Worm (Caenorhabditis elegans) whole organism, late embryonic: ENCODE data around the gene ulp-2.

ENCODE experiments used
- F13H6.1 ChIP-seq: sonication (generic microtip); optimal IDR thresholded peaks from 2 replicates; lab custom pipeline; 2016; ENCODE audit warnings: missing genetic modification characterization, missing compliant biosample characterization
- K09A11.1 ChIP-seq: sonication (generic microtip); optimal IDR thresholded peaks from 2 replicates; lab custom pipeline; 2017; ENCODE audit warnings: antibody characterized with exemption, mild to moderate bottlenecking, missing genetic modification characterization, missing compliant biosample characterization; ENCODE audit not compliant: insufficient read depth
- T23F11.4 ChIP-seq: fragments of 200-800 bp; sonication (Bioruptor generic); optimal IDR thresholded peaks from 2 replicates; lab custom pipeline; 2018; ENCODE audit warnings: mild to moderate bottlenecking, missing genetic modification characterization, missing compliant biosample characterization
- ceh-18 ChIP-seq: sonication (generic microtip); optimal IDR thresholded peaks from 2 replicates; lab custom pipeline; 2016; ENCODE audit warnings: missing genetic modification characterization, missing compliant biosample characterization
- ceh-19 ChIP-seq: fragments of 200-800 bp; sonication (Bioruptor generic); optimal IDR thresholded peaks from 2 replicates; lab custom pipeline; 2018; ENCODE audit warnings: mild to moderate bottlenecking, missing genetic modification characterization, missing compliant biosample characterization
- ceh-2 ChIP-seq: sonication (generic microtip); optimal IDR thresholded peaks from 2 replicates; lab custom pipeline; 2016; ENCODE audit warnings: missing genotype, missing genetic modification characterization, missing compliant biosample characterization
- ceh-22 ChIP-seq: sonication (generic microtip); optimal IDR thresholded peaks from 2 replicates; lab custom pipeline; 2017; ENCODE audit warnings: missing biosample characterization, missing genetic modification characterization
- ceh-24 ChIP-seq: sonication (generic microtip); optimal IDR thresholded peaks from 2 replicates; lab custom pipeline; 2016; ENCODE audit warnings: mild to moderate bottlenecking, missing genetic modification characterization, missing compliant biosample characterization
- ceh-30 ChIP-seq: fragments of 150-350 bp; optimal IDR thresholded peaks from 2 replicates; lab custom pipeline; 2014; ENCODE audit warnings: missing biosample characterization, missing genetic modification characterization
- ceh-34 ChIP-seq: sonication (generic microtip); optimal IDR thresholded peaks from 2 replicates; lab custom pipeline; 2016; ENCODE audit warnings: mild to moderate bottlenecking, missing genetic modification characterization, missing compliant biosample characterization
- ceh-45 ChIP-seq: fragments of 200-800 bp; sonication (Bioruptor generic); IDR thresholded peaks from 2 replicates; pipeline ENCODE4 v1.3.6; 2022; ENCODE audit warnings: missing genetic modification reagents, missing genetic modification characterization, missing compliant biosample characterization
- ceh-6 ChIP-seq: fragments of 200-800 bp; sonication (Bioruptor generic); optimal IDR thresholded peaks from 2 replicates; lab custom pipeline; 2018; ENCODE audit warnings: mild to moderate bottlenecking, missing genetic modification characterization, missing compliant biosample characterization
- ceh-9 ChIP-seq: sonication (generic microtip); optimal IDR thresholded peaks from 2 replicates; lab custom pipeline; 2016; ENCODE audit warnings: mild to moderate bottlenecking, missing genetic modification characterization, inconsistent platforms, missing compliant biosample characterization
- che-1 ChIP-seq: sonication (generic microtip); optimal IDR thresholded peaks from 2 replicates; lab custom pipeline; 2016; ENCODE audit warnings: mild to moderate bottlenecking, missing genetic modification characterization, missing compliant biosample characterization
- dmd-4 ChIP-seq: sonication (generic microtip); optimal IDR thresholded peaks from 2 replicates; lab custom pipeline; 2016; ENCODE audit warnings: borderline replicate concordance, missing genetic modification characterization, missing compliant biosample characterization
- dve-1 ChIP-seq: sonication (generic microtip); optimal IDR thresholded peaks from 2 replicates; lab custom pipeline; 2017; ENCODE audit warnings: antibody characterized with exemption, mild to moderate bottlenecking, missing genetic modification characterization, missing compliant biosample characterization
- ets-4 ChIP-seq: sonication (generic microtip); optimal IDR thresholded peaks from 2 replicates; lab custom pipeline; 2016; ENCODE audit warnings: missing genetic modification characterization, missing compliant biosample characterization
- fax-1 ChIP-seq: sonication (generic microtip); optimal IDR thresholded peaks from 2 replicates; lab custom pipeline; 2016; ENCODE audit warnings: missing genotype, missing genetic modification characterization, missing compliant biosample characterization
- fkh-6 ChIP-seq: sonication (generic microtip); optimal IDR thresholded peaks from 2 replicates; lab custom pipeline; 2016; ENCODE audit warnings: missing genetic modification characterization, missing compliant biosample characterization
- hlh-6 ChIP-seq: sonication (generic microtip); optimal IDR thresholded peaks from 2 replicates; lab custom pipeline; 2016; ENCODE audit warnings: missing genotype, missing genetic modification characterization, missing compliant biosample characterization
- nfya-1 ChIP-seq: sonication (generic microtip); optimal IDR thresholded peaks from 2 replicates; lab custom pipeline; 2017; ENCODE audit warnings: missing genetic modification characterization, mild to moderate bottlenecking, missing compliant biosample characterization, antibody characterized with exemption, moderate library complexity
- pha-2 ChIP-seq: sonication (generic microtip); optimal IDR thresholded peaks from 2 replicates; lab custom pipeline; 2017; ENCODE audit warnings: mild to moderate bottlenecking, missing genetic modification characterization, missing compliant biosample characterization
- pha-4 ChIP-seq: fragments of 150-350 bp; optimal IDR thresholded peaks from 2 replicates; lab custom pipeline; 2018; ENCODE audit warnings: missing biosample characterization, missing genetic modification reagents, missing genetic modification characterization
- pqm-1 ChIP-seq: sonication (generic microtip); optimal IDR thresholded peaks from 2 replicates; lab custom pipeline; 2016; ENCODE audit warnings: missing genetic modification characterization, missing compliant biosample characterization
- pros-1 ChIP-seq: fragments of 150-350 bp; optimal IDR thresholded peaks from 2 replicates; lab custom pipeline; 2014; ENCODE audit warnings: missing biosample characterization, missing genetic modification reagents, missing genetic modification characterization
- ref-2 ChIP-seq: sonication (generic microtip); optimal IDR thresholded peaks from 2 replicates; lab custom pipeline; 2016; ENCODE audit warnings: missing genetic modification characterization, missing compliant biosample characterization
- rnt-1 ChIP-seq: sonication (generic microtip); optimal IDR thresholded peaks from 2 replicates; lab custom pipeline; 2016; ENCODE audit warnings: missing genetic modification characterization, missing compliant biosample characterization
- sox-2 ChIP-seq: fragments of 200-800 bp; sonication (Bioruptor generic); IDR thresholded peaks from 2 replicates; pipeline ENCODE4 v1.3.6; 2022; ENCODE audit warnings: missing genetic modification reagents, missing genetic modification characterization, missing compliant biosample characterization
- sox-4 ChIP-seq: sonication (generic microtip); optimal IDR thresholded peaks from 2 replicates; lab custom pipeline; 2017; ENCODE audit warnings: mild to moderate bottlenecking, missing genetic modification characterization, inconsistent platforms, missing compliant biosample characterization
- tbx-2 ChIP-seq: sonication (generic microtip); optimal IDR thresholded peaks from 2 replicates; lab custom pipeline; 2016; ENCODE audit warnings: missing genetic modification characterization, missing compliant biosample characterization
- unc-3 ChIP-seq, 2 experiments: fragments of 200-800 bp in 1 of 2; sonication (Bioruptor generic) in 1 of 2; sonication (generic microtip) in 1 of 2; conservative IDR thresholded peaks in 1 of 2; optimal IDR thresholded peaks in 1 of 2; 2 replicates each; pipeline versions ENCODE4 v1.3.6 to Lab custom; 2016 to 2022; ENCODE audit warnings: missing compliant biosample characterization in 2 of 2, missing genetic modification characterization in 2 of 2, missing genetic modification reagents in 1 of 2
- unc-86 ChIP-seq: sonication (generic microtip); optimal IDR thresholded peaks from 2 replicates; lab custom pipeline; 2016; ENCODE audit warnings: missing genetic modification characterization, missing compliant biosample characterization
- zip-5 ChIP-seq: sonication (generic microtip); optimal IDR thresholded peaks from 2 replicates; lab custom pipeline; 2016; ENCODE audit warnings: missing genetic modification characterization, missing compliant biosample characterization

Gene ulp-2

ce11 chrII:4955353-4955752, 4.3 kb downstream of the ulp-2 start, which contains the start of gene pbs-3 (continued):
- peak; percentile 37 for TF ChIP-seq dmd-4 (tag; lab: Kevin White, UChicago)
- TF ChIP-seq sox-2 (GFP tag; lab: Robert Waterston, UW) = peak; percentile 15; the same call in 1 of the 2 replicates
- TF ChIP-seq tbx-2 (tag; lab: Kevin White, UChicago) = peak; percentile 88

- no peak for TF ChIP-seq unc-86 (tag; lab: Kevin White, UChicago)
- TF ChIP-seq fax-1 (tag; lab: Kevin White, UChicago) = no peak
- TF ChIP-seq pha-2 (tag; lab: Kevin White, UChicago) = no peak
- no peak for TF ChIP-seq pros-1 (tag; lab: Kevin White, UChicago)
- TF ChIP-seq nfya-1 (tag; lab: Kevin White, UChicago) = no peak
These were observed 5.3 kb downstream of the ulp-2 start for ce11 chrII:4954099-4954959.

- no peak for TF ChIP-seq ceh-30 (tag; lab: Kevin White, UChicago)
- no peak for TF ChIP-seq dve-1
- no peak for TF ChIP-seq ceh-18 (tag; lab: Kevin White, UChicago)
- no peak for TF ChIP-seq F13H6.1
- no peak for TF ChIP-seq ceh-24
- TF ChIP-seq K09A11.1 (tag; lab: Kevin White, UChicago) = no peak
- no peak for TF ChIP-seq fkh-6 (tag; lab: Kevin White, UChicago)
- TF ChIP-seq ceh-6 (GFP tag; lab: Kevin White, UChicago) = no peak
- TF ChIP-seq zip-5 (tag; lab: Kevin White, UChicago) = no peak
- TF ChIP-seq T23F11.4 (GFP tag; lab: Kevin White, UChicago) = no peak
- TF ChIP-seq ceh-34 (tag; lab: Kevin White, UChicago) = no peak
- no peak for TF ChIP-seq ceh-9 (tag; lab: Kevin White, UChicago)
- TF ChIP-seq rnt-1 (tag; lab: Kevin White, UChicago) = no peak
- no peak for TF ChIP-seq hlh-6 (tag; lab: Kevin White, UChicago)
- TF ChIP-seq ref-2 (tag; lab: Kevin White, UChicago) = no peak
- TF ChIP-seq unc-3 (GFP tag; conservative IDR thresholded peaks at IDR 0.05; lab: Robert Waterston, UW) = no peak
- TF ChIP-seq unc-3 (tag; optimal IDR thresholded peaks at IDR 0.05; lab: Kevin White, UChicago) = no peak
- TF ChIP-seq pha-2 (tag; lab: Kevin White, UChicago) = no peak
- TF ChIP-seq ets-4 = no peak
- no peak for TF ChIP-seq ceh-2 (tag; lab: Kevin White, UChicago)
- no peak for TF ChIP-seq ceh-45 (GFP tag; lab: Robert Waterston, UW)
These were observed 6.4 kb downstream of the ulp-2 start, which contains the start of gene ndx-3 for ce11 chrII:4953289-4953688. TSS of gene ndx-3 (plus strand) at chrII:4953589.

ce11 chrII:4949380-4949950, 10.2 kb downstream of the ulp-2 start, which contains the start of the genes try-1 and zyg-12:
TSS of gene try-1 (minus strand) at chrII:4949527.
TSS of gene zyg-12 (plus strand) at chrII:4949900.
- TF ChIP-seq ceh-9 (tag; lab: Kevin White, UChicago) (no peak), ceh-19 (GFP tag; lab: Kevin White, UChicago) (no peak), zip-5 (tag; lab: Kevin White, UChicago) (no peak), fkh-6 (tag; lab: Kevin White, UChicago) (no peak), ceh-22 (no peak)

ce11 chrII:4948118-4948517, 11.6 kb downstream of the ulp-2 start:
- TF ChIP-seq sox-4 (no peak), che-1 (tag; lab: Kevin White, UChicago) (no peak), pha-4 (tag; lab: Kevin White, UChicago) (no peak), nfya-1 (tag; lab: Kevin White, UChicago) (no peak), ceh-9 (tag; lab: Kevin White, UChicago) (no peak), pqm-1 (tag; lab: Kevin White, UChicago) (no peak)
